Worm (Caenorhabditis elegans): ENCODE measurements around the gene F17H10.2.

F17H10.2 gene

DNA sequence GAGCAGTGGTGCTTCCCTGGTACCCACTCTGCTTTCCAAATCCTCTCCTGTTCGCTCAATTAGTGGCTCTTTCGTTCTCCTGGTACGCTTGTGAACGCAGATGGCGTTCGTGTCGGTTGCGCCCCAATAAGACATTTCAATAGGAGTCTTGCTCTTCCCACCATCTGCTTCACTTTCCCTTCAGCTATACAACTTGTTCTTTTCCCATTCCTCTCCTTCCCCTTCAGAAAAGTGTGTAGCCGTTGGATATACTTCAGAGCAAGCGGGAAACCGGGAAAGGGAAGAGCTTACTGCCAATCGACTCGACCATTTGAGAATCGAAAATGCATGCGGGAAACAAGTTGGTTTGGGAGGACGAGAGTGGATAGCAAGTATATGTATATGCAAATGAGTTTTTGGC, 29.7 kb downstream of the F17H10.2 start:
- TF ChIP-seq efl-1 (optimal IDR thresholded peaks at IDR 0.05): no peak
- peak in 1 of 2 experiments; percentile 70 for TF ChIP-seq efl-1 (GFP tag; optimal IDR thresholded peaks at IDR 0.05 in 1 of 2)
- TF ChIP-seq sox-4 (tag; optimal IDR thresholded peaks at IDR 0.05): no peak

DNA sequence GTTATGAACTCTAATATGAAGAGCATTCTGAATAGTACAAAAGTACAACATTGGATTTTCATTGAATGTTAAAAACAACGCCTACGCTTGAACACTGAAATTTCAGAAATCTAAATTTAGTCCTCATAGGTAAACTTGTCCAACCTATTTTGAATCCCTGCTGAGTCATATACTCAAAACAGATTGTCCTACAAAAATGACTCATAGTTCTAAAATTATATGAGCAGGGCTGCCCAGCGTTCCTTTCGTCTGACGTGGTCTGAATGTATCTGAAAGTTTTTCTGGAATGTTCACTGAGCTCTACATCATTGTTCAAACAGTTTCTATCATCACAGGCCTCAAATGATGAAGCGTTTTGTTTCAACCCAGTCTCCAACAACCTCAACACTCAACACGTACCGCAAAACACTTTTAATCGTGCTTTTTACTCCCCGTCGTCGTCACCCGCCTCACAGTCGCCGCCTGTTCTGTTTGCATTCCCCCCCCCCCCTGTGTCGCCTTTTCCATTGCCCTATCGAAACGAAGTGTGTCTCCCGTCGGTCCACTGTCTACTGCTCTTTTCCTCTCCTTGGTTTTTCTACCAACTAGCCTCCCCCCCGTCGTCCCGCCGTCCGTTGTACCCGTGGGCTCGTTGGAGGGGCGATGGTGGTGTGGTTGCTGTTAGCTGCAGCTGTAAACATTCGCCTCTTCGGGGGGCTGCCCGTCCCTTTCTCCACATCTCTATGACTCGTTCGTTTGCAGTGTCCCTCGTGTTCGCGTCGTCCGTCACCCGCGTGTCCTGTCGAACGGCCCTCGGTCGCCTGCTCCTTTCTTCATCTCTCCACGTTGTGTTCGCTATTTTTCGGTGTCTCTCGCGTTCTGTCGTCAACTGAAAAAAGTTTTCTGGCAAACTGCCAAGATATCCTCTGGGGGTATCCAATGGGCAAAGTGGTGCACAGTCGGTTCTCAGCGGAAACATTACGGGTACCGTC, 30.5 kb downstream of the F17H10.2 start:
- TF ChIP-seq nhr-11 (tag; optimal IDR thresholded peaks at IDR 0.05): no peak
- TF ChIP-seq rnt-1 (tag; optimal IDR thresholded peaks at IDR 0.05): peak; percentile 32
- no peak for TF ChIP-seq zip-4 (GFP tag; optimal IDR thresholded peaks at IDR 0.05)
- no peak for TF ChIP-seq lin-13 (GFP tag; optimal IDR thresholded peaks at IDR 0.05)
- no peak for TF ChIP-seq Y116A8C.19 (tag; optimal IDR thresholded peaks at IDR 0.05; ENCODE audit: borderline replicate concordance)
- TF ChIP-seq C34B4.2 (tag; optimal IDR thresholded peaks at IDR 0.05): no peak
- no peak for TF ChIP-seq mef-2 (tag; optimal IDR thresholded peaks at IDR 0.05)
- no peak for TF ChIP-seq C04F5.9 (tag; optimal IDR thresholded peaks at IDR 0.05)
- TF ChIP-seq ceh-8 (GFP tag; optimal IDR thresholded peaks at IDR 0.05): peak; percentile 21
- no peak for TF ChIP-seq fkh-4 (tag; optimal IDR thresholded peaks at IDR 0.05; ENCODE audit: borderline replicate concordance)
- no peak for TF ChIP-seq lin-39 (tag; optimal IDR thresholded peaks at IDR 0.05)
- no peak for TF ChIP-seq lin-35 (GFP tag; optimal IDR thresholded peaks at IDR 0.05)
- no peak for TF ChIP-seq ceh-88 (GFP tag; IDR thresholded peaks at IDR 0.05)
- TF ChIP-seq lir-3 (tag; optimal IDR thresholded peaks at IDR 0.05; ENCODE audit: poor library complexity): no peak
- TF ChIP-seq fkh-8 (tag; optimal IDR thresholded peaks at IDR 0.05): peak; percentile 37
- no peak for TF ChIP-seq dsc-1 (tag; optimal IDR thresholded peaks at IDR 0.05)
- peak in 1 of 3 experiments; percentile 20 for TF ChIP-seq ceh-82 (tag; optimal IDR thresholded peaks at IDR 0.05)
- no peak for TF ChIP-seq unc-98 (GFP tag; IDR thresholded peaks at IDR 0.05)
- peak; percentile 42 for TF ChIP-seq nhr-20 (tag; optimal IDR thresholded peaks at IDR 0.05)
- no peak for TF ChIP-seq snpc-4 (tag; optimal IDR thresholded peaks at IDR 0.05)
- TF ChIP-seq egl-27 (tag; optimal IDR thresholded peaks at IDR 0.05): no peak
- no peak for TF ChIP-seq lin-15B (tag; optimal IDR thresholded peaks at IDR 0.05)
- TF ChIP-seq aly-2 (tag; optimal IDR thresholded peaks at IDR 0.05): peak; percentile 2
- no peak for TF ChIP-seq sox-4 (tag; optimal IDR thresholded peaks at IDR 0.05)
- peak; percentile 57 for TF ChIP-seq nhr-71 (tag; optimal IDR thresholded peaks at IDR 0.05)
- no peak for TF ChIP-seq fkh-10 (GFP tag; optimal IDR thresholded peaks at IDR 0.05)
- no peak for TF ChIP-seq xbp-1 (tag; optimal IDR thresholded peaks at IDR 0.05)
- TF ChIP-seq jun-1 (tag; optimal IDR thresholded peaks at IDR 0.05): peak; percentile 29
- no peak for TF ChIP-seq unc-86 (tag; optimal IDR thresholded peaks at IDR 0.05)
- no peak for TF ChIP-seq efl-3 (GFP tag; optimal IDR thresholded peaks at IDR 0.05)
- TF ChIP-seq hpl-2 (GFP tag; optimal IDR thresholded peaks at IDR 0.05): no peak
- peak; percentile 5 for TF ChIP-seq skn-1 (tag; optimal IDR thresholded peaks at IDR 0.05)
- no peak for TF ChIP-seq irx-1 (tag; optimal IDR thresholded peaks at IDR 0.05)
- peak in 1 of 2 experiments; percentile 66 for TF ChIP-seq ztf-11 (tag; optimal IDR thresholded peaks at IDR 0.05)
- TF ChIP-seq swsn-7 (tag; optimal IDR thresholded peaks at IDR 0.05): peak; percentile 23
- TF ChIP-seq ceh-90 (tag; optimal IDR thresholded peaks at IDR 0.05): no peak
- no peak for TF ChIP-seq fos-1 (tag; optimal IDR thresholded peaks at IDR 0.05)
- TF ChIP-seq ces-1 (GFP tag; optimal IDR thresholded peaks at IDR 0.05): no peak
- TF ChIP-seq aha-1 (tag; optimal IDR thresholded peaks at IDR 0.05): no peak
- no peak for TF ChIP-seq blmp-1 (tag; optimal IDR thresholded peaks at IDR 0.05)
- peak; percentile 5 for TF ChIP-seq ztf-4 (tag; optimal IDR thresholded peaks at IDR 0.05)
- TF ChIP-seq nhr-47 (tag; optimal IDR thresholded peaks at IDR 0.05): peak; percentile 1
- no peak for TF ChIP-seq tlp-1 (tag; optimal IDR thresholded peaks at IDR 0.05)
- TF ChIP-seq efl-1 (optimal IDR thresholded peaks at IDR 0.05): peak in 1 of 2 experiments; percentile 17
- peak in 1 of 2 experiments; percentile 85 for TF ChIP-seq efl-1 (GFP tag; optimal IDR thresholded peaks at IDR 0.05 in 1 of 2)
- no peak for TF ChIP-seq pqm-1 (tag; optimal IDR thresholded peaks at IDR 0.05)
- TF ChIP-seq unc-30 (tag; optimal IDR thresholded peaks at IDR 0.05): no peak
- TF ChIP-seq grh-1 (GFP tag; IDR thresholded peaks at IDR 0.05): 0 out of 2 replicates have a peak, but pooled peaks have one; percentile 4
- TF ChIP-seq lin-14 (GFP tag; optimal IDR thresholded peaks at IDR 0.05): peak; percentile 84
